Worm (Caenorhabditis elegans) whole organism, L1 larva: ENCODE results near the gene lgc-11.
A peak's percentile ranks its signal among the peaks of the same experiment; 100 is the strongest.

Experiments
- C16A3.4 ChIP-seq: fragments of 150-350 bp; optimal IDR thresholded peaks from 2 replicates; lab custom pipeline; 2014; ENCODE audit warnings: missing biosample characterization, missing genetic modification characterization
- Y116A8C.19 ChIP-seq: sonication (generic microtip); optimal IDR thresholded peaks from 2 replicates; lab custom pipeline; 2016; ENCODE audit warnings: missing compliant biosample characterization, missing genetic modification characterization, borderline replicate concordance
- aha-1 ChIP-seq: fragments of 150-350 bp; optimal IDR thresholded peaks from 2 replicates; lab custom pipeline; 2014; ENCODE audit warnings: missing biosample characterization, missing genetic modification characterization
- alr-1 ChIP-seq: fragments of 200-800 bp; sonication (Bioruptor generic); optimal IDR thresholded peaks from 2 replicates; lab custom pipeline; 2018; ENCODE audit warnings: borderline replicate concordance, mild to moderate bottlenecking, missing genetic modification characterization, missing compliant biosample characterization
- aly-2 ChIP-seq: fragments of 150-350 bp; optimal IDR thresholded peaks from 2 replicates; lab custom pipeline; 2014; ENCODE audit warnings: missing biosample characterization, missing genetic modification characterization
- blmp-1 ChIP-seq: fragments of 150-350 bp; optimal IDR thresholded peaks from 2 replicates; lab custom pipeline; 2014; ENCODE audit warnings: missing biosample characterization, missing genetic modification characterization
- ceh-63 ChIP-seq: fragments of 200-800 bp; sonication (Bioruptor generic); optimal IDR thresholded peaks from 2 replicates; lab custom pipeline; 2018; ENCODE audit warnings: mild to moderate bottlenecking, missing genetic modification characterization, missing compliant biosample characterization
- ceh-88 ChIP-seq: fragments of 200-800 bp; sonication (Bioruptor generic); IDR thresholded peaks from 2 replicates; pipeline ENCODE4 v1.3.6; 2022; ENCODE audit warnings: missing genetic modification characterization, missing compliant biosample characterization
- ceh-90 ChIP-seq: sonication (generic microtip); optimal IDR thresholded peaks from 2 replicates; lab custom pipeline; 2016; ENCODE audit warnings: missing genetic modification characterization, missing compliant biosample characterization
- ces-1 ChIP-seq: fragments of 150-350 bp; optimal IDR thresholded peaks from 2 replicates; lab custom pipeline; 2014; ENCODE audit warnings: missing biosample characterization, missing genetic modification reagents, missing genetic modification characterization
- dpl-1 ChIP-seq, 3 experiments: fragments of 150-350 bp in 2 of 3; sonication (generic microtip) in 1 of 3; optimal IDR thresholded peaks; 2 replicates each; lab custom pipeline; 2014 to 2017; ENCODE audit warnings: missing biosample characterization in 3 of 3, missing genetic modification characterization in 3 of 3, missing genetic modification reagents in 3 of 3
- dsc-1 ChIP-seq: sonication (generic microtip); optimal IDR thresholded peaks from 2 replicates; lab custom pipeline; 2016; ENCODE audit warnings: mild to moderate bottlenecking, missing genetic modification characterization, missing compliant biosample characterization
- efl-1 ChIP-seq, 4 experiments: fragments of 150-350 bp; optimal IDR thresholded peaks in 3 of 4; peaks in 1 of 4; 1 replicate in 1 of 4; 2 replicates in 3 of 4; lab custom pipeline; 2014; ENCODE audit warnings: missing biosample characterization in 2 of 4, missing genetic modification characterization in 2 of 4, missing genetic modification reagents in 2 of 4
- elt-3 ChIP-seq, 6 experiments: fragments of 150-350 bp in 1 of 6; sonication (generic microtip); optimal IDR thresholded peaks; 2 replicates each; lab custom pipeline; 2017 to 2018; ENCODE audit warnings: missing biosample characterization in 6 of 6, missing genetic modification characterization in 6 of 6, inconsistent platforms in 1 of 6
- ets-5 ChIP-seq: fragments of 200-800 bp; sonication (Bioruptor generic); IDR thresholded peaks from 2 replicates; pipeline ENCODE4 v1.3.6; 2022; ENCODE audit warnings: missing genetic modification characterization, missing compliant biosample characterization
- fkh-4 ChIP-seq: sonication (generic microtip); optimal IDR thresholded peaks from 2 replicates; lab custom pipeline; 2016; ENCODE audit warnings: missing compliant biosample characterization, missing genetic modification characterization, borderline replicate concordance
- irx-1 ChIP-seq: sonication (generic microtip); optimal IDR thresholded peaks from 2 replicates; lab custom pipeline; 2016; ENCODE audit warnings: missing genetic modification characterization, missing compliant biosample characterization
- isw-1 ChIP-seq: fragments of 200-800 bp; sonication (Bioruptor generic); IDR thresholded peaks from 2 replicates; pipeline ENCODE4 v1.3.6; 2022; ENCODE audit warnings: missing genetic modification characterization, missing compliant biosample characterization
- jun-1 ChIP-seq: fragments of 150-350 bp; optimal IDR thresholded peaks from 2 replicates; lab custom pipeline; 2014; ENCODE audit warnings: missing biosample characterization, missing genetic modification reagents, missing genetic modification characterization
- lin-14 ChIP-seq: fragments of 200-800 bp; sonication (Bioruptor generic); optimal IDR thresholded peaks from 2 replicates; lab custom pipeline; 2018; ENCODE audit warnings: mild to moderate bottlenecking, missing genetic modification characterization, moderate library complexity, missing compliant biosample characterization
- lin-35 ChIP-seq, 2 experiments: fragments of 150-350 bp; optimal IDR thresholded peaks; 2 replicates each; lab custom pipeline; 2014; ENCODE audit warnings: missing biosample characterization in 2 of 2, missing genetic modification characterization in 2 of 2, missing genetic modification reagents in 2 of 2
- lin-39 ChIP-seq: fragments of 150-350 bp; optimal IDR thresholded peaks from 2 replicates; lab custom pipeline; 2014; ENCODE audit warnings: missing biosample characterization, missing genetic modification reagents, missing genetic modification characterization
- lir-3 ChIP-seq: sonication (generic microtip); optimal IDR thresholded peaks from 2 replicates; lab custom pipeline; 2016; ENCODE audit warnings: mild to moderate bottlenecking, missing genetic modification characterization, moderate library complexity, missing compliant biosample characterization; ENCODE audit not compliant: poor library complexity
- mdl-1 ChIP-seq, 2 experiments: fragments of 150-350 bp; optimal IDR thresholded peaks; 2 replicates each; lab custom pipeline; 2014 to 2017; ENCODE audit warnings: missing biosample characterization in 2 of 2, missing genetic modification characterization in 2 of 2, inconsistent platforms in 1 of 2
- mef-2 ChIP-seq: fragments of 150-350 bp; optimal IDR thresholded peaks from 2 replicates; lab custom pipeline; 2014; ENCODE audit warnings: missing biosample characterization, missing genetic modification characterization
- nhr-20 ChIP-seq: sonication (generic microtip); optimal IDR thresholded peaks from 2 replicates; lab custom pipeline; 2016; ENCODE audit warnings: mild to moderate bottlenecking, missing genetic modification characterization, missing compliant biosample characterization
- nhr-77 ChIP-seq: fragments of 150-350 bp; optimal IDR thresholded peaks from 2 replicates; lab custom pipeline; 2014; ENCODE audit warnings: missing biosample characterization, missing genetic modification characterization
- nhr-84 ChIP-seq: sonication (generic microtip); optimal IDR thresholded peaks from 2 replicates; lab custom pipeline; 2017; ENCODE audit warnings: missing biosample characterization, missing genetic modification characterization
- nhr-85 ChIP-seq: sonication (generic microtip); peaks from one replicate; lab custom pipeline; 2016; ENCODE audit warnings: missing genetic modification characterization, inconsistent platforms, missing compliant biosample characterization
- rnt-1 ChIP-seq: sonication (generic microtip); optimal IDR thresholded peaks from 2 replicates; lab custom pipeline; 2016; ENCODE audit warnings: mild to moderate bottlenecking, missing genetic modification characterization, moderate library complexity, missing compliant biosample characterization
- snu-23 ChIP-seq: sonication (generic microtip); optimal IDR thresholded peaks from 2 replicates; lab custom pipeline; 2016; ENCODE audit warnings: missing genetic modification characterization, missing compliant biosample characterization
- sptf-1 ChIP-seq: fragments of 150-350 bp; optimal IDR thresholded peaks from 2 replicates; lab custom pipeline; 2014; ENCODE audit warnings: missing biosample characterization, missing genetic modification characterization
- unc-62 ChIP-seq: fragments of 150-350 bp; optimal IDR thresholded peaks from 2 replicates; lab custom pipeline; 2014; ENCODE audit warnings: missing biosample characterization, missing genetic modification reagents, missing genetic modification characterization

The lgc-11 gene

DNA sequence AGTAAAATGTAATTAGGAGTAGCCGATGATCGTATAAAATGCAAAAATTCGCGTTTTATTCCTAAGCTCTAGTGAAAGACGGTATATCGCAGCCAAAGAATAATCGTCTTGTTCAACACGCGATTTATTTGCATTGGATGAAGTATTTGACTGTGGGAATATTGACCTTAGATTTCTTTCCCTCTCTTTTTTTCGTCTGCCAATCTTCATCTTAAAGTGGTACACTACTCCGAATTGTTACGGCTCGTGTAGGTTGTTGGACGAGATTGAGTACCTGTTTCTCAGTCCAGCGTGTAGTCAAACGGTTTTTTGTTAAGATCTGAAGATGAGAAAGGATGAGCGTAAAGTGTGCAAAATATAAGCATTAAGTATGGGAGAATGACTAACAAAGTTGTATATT, at the start of gene lgc-11:
lgc-11 (minus strand) TSS at position 101 of the 400 bp plus-strand sequence.
- TF ChIP-seq Y116A8C.19 (tag; lab: Kevin White, UChicago) (no peak), isw-1 (GFP tag; lab: Robert Waterston, UW) (no peak), efl-1 (optimal IDR thresholded peaks at IDR 0.05; lab: Kevin White, UChicago) (no peak), efl-1 (GFP tag; optimal IDR thresholded peaks at IDR 0.05 in 1 of 2; lab: Kevin White, UChicago) (peak in 1 of 2 experiments; percentile 87)

DNA sequence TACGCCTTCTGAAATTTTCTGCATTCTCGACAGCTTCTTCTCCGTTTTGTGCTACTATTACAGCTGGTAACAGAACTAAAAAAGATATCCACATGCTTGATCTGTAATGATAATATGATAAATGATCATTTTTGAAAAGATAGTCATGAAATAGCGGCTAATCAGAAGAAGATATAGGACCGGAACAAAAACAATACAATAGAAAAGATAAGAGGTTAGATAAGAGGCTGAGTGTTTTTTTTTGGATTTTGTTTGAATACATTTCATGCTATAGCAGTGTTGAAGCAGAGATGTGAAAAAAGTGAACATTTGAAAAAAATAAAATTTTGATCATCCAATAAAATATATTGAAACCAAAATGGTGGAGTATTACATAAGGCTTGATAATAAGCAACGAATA, 47.9 kb upstream of the lgc-11 start, which contains the start of gene F46C8.8:
F46C8.8 (minus strand) TSS at position 101 of the 400 bp plus-strand sequence.
- TF ChIP-seq nhr-85 (peak; percentile 55), efl-1 (optimal IDR thresholded peaks at IDR 0.05; lab: Kevin White, UChicago) (no peak), efl-1 (GFP tag; optimal IDR thresholded peaks at IDR 0.05 in 1 of 2; lab: Kevin White, UChicago) (no peak), aly-2 (tag; lab: Kevin White, UChicago) (no peak), unc-62 (GFP tag; lab: Kevin White, UChicago) (no peak), elt-3 (tag; optimal IDR thresholded peaks at IDR 0.05; lab: Kevin White, UChicago) (peak in 1 of 6 experiments; percentile 10)

DNA sequence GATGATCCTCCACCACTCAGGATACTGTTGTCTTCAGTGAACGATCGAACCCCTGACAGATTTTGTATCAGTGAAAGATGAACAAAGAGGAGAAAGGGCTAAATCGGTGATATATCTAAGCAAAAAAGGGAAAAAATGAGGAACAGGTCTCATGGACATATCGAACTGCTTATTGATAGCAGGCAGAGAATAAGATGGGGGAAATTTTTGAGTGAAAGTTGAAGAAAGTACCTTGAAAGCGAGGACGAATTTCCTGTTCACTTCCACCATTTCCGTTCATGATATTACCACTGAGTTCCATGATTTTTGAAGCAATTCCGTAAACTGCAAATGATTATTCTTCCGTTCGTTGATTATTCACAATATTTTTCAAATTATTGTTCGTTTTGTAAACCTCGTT, 46.9 kb upstream of the lgc-11 start:
- no peak for TF ChIP-seq irx-1 (tag; lab: Kevin White, UChicago)
- TF ChIP-seq blmp-1 (tag; lab: Kevin White, UChicago) = peak; percentile 89
- TF ChIP-seq unc-62 (GFP tag; lab: Kevin White, UChicago) = no peak
- TF ChIP-seq nhr-84 (tag; lab: Kevin White, UChicago) = no peak
- TF ChIP-seq, all 84 proteins: peak for 1

DNA sequence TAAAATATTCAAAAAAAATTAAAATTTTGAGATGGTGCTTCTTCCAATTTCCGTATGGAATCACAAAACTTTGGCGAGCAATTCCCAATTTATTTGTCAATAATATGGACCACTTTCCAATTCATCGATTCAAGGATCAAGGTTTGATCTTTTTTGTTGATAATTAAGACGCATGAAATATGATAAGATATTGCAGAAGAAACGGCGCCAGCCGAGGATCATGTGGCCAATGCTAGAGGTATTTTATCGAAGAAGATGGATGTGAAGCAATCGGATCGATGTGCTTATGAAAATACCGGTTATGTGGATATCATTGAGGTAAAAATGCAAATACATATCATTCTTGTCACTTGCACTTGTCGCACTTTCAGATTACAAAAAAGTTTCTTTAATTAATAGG, 44.0 kb upstream of the lgc-11 start:
- peak; percentile 63 for TF ChIP-seq blmp-1 (tag; lab: Kevin White, UChicago)
- TF ChIP-seq efl-1 (optimal IDR thresholded peaks at IDR 0.05; lab: Kevin White, UChicago) = no peak
- peak in 1 of 2 experiments; percentile 90 for TF ChIP-seq efl-1 (GFP tag; optimal IDR thresholded peaks at IDR 0.05 in 1 of 2; lab: Kevin White, UChicago)
- TF ChIP-seq mef-2 (tag; lab: Kevin White, UChicago) = no peak
- TF ChIP-seq elt-3 (tag; optimal IDR thresholded peaks at IDR 0.05; lab: Kevin White, UChicago) = peak in 1 of 6 experiments; percentile 51
- TF ChIP-seq dsc-1 (tag; lab: Kevin White, UChicago) = no peak
- TF ChIP-seq ceh-88 (GFP tag; lab: Robert Waterston, UW) = no peak
- peak; percentile 28 for TF ChIP-seq nhr-85
- TF ChIP-seq unc-62 (GFP tag; lab: Kevin White, UChicago) = no peak
- TF ChIP-seq jun-1 (tag; lab: Kevin White, UChicago) = no peak

DNA sequence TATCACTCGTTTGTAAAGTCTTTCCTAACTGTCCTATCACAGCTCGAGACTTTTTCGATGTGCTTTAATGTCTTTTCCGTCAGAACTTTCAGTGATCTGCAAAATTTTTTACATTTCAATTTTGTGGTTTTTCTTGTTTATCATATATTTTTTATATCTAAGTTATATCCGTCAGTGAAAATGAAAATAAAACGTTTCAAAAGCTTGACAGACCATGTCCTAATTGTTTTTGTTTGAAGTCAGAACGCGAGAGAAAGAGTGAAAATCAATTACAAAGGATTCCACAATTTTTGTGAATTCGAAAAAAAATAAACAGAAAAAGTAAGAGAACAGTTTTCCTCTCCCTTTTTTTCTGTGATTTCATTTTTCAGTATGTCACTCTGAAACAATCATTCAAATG, 41.7 kb upstream of the lgc-11 start, which contains the start of gene F46C8.1:
F46C8.1 (plus strand) TSS at position 301 of the 400 bp plus-strand sequence.
- no peak for TF ChIP-seq ceh-63 (GFP tag; lab: Kevin White, UChicago)
- no peak for TF ChIP-seq lin-14
- no peak for TF ChIP-seq lin-35 (GFP tag; optimal IDR thresholded peaks at IDR 0.05; lab: Kevin White, UChicago)
- TF ChIP-seq mef-2 (tag; lab: Kevin White, UChicago) = no peak
- no peak for TF ChIP-seq blmp-1 (tag; lab: Kevin White, UChicago)
- TF ChIP-seq fkh-4 (tag; lab: Kevin White, UChicago) = no peak
- TF ChIP-seq dsc-1 (tag; lab: Kevin White, UChicago) = no peak
- no peak for TF ChIP-seq C16A3.4
- TF ChIP-seq ets-5 (GFP tag; lab: Robert Waterston, UW) = no peak
- TF ChIP-seq lir-3 (tag; lab: Kevin White, UChicago) = no peak

DNA sequence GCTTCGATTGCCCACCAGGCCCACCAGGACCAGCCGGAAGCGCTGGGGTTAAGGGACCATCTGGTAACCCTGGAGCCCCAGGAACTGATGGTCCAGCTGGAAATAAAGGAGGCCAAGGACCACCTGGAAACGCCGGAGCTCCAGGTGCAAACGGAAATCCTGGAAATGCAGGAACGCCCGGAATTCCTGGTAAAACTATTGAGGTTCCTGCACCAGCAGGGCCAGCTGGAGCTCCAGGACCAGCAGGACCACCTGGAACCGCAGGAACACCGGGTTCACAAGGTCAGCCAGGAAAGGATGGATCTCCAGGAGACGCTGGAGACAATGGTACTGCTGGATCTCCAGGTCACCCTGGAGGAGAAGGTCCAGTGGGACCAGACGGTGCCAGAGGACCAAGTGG, 41.3 kb upstream of the lgc-11 start:
- TF ChIP-seq efl-1 (optimal IDR thresholded peaks at IDR 0.05; lab: Kevin White, UChicago) (no peak), efl-1 (GFP tag; optimal IDR thresholded peaks at IDR 0.05 in 1 of 2; lab: Kevin White, UChicago) (no peak), mdl-1 (tag; optimal IDR thresholded peaks at IDR 0.05; lab: Kevin White, UChicago) (no peak), aly-2 (tag; lab: Kevin White, UChicago) (no peak), aha-1 (no peak), lin-39 (tag; lab: Kevin White, UChicago) (no peak), ces-1 (no peak), nhr-85 (no peak), rnt-1 (no peak), irx-1 (tag; lab: Kevin White, UChicago) (no peak)

DNA sequence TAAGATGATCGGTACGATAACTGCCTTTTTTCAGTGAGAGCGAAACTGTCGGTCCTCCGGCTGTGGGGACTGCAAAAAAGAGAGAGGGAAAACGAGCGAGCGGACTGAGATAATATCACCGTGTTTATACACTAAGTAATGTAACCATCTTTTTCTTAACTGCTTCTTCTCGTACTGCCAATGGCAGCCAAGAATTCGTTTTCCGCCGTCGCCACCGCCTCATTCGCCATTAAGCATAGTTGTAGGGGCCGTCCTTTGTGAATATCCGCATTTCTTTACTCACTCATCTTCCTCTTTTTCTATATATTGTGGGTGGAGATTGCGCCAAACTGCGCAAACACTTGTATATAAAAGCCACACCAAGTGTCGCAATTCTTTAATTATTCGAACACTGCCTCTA, 40.1 kb upstream of the lgc-11 start, which contains the start of gene col-174:
col-174 (plus strand) TSS at position 301 of the 400 bp plus-strand sequence.
- TF ChIP-seq nhr-85 (peak; percentile 5), sptf-1 (no peak), nhr-77 (tag; lab: Kevin White, UChicago) (no peak), snu-23 (GFP tag; lab: Kevin White, UChicago) (no peak), alr-1 (tag; lab: Kevin White, UChicago) (no peak), dpl-1 (GFP tag; optimal IDR thresholded peaks at IDR 0.05; lab: Kevin White, UChicago) (no peak), nhr-84 (tag; lab: Kevin White, UChicago) (no peak), ceh-90 (no peak), lin-14 (peak; percentile 4), nhr-20 (tag; lab: Kevin White, UChicago) (no peak), blmp-1 (tag; lab: Kevin White, UChicago) (peak; percentile 67)
